Worm (Caenorhabditis elegans): ENCODE measurements around the gene sid-3.
A peak's percentile ranks its signal among the peaks of the same experiment; 100 is the strongest.

sid-3 gene

ce11 chrX:17181220-17181619 lies 5.0 kb upstream of the sid-3 start (continued):
- no peak for TF ChIP-seq snpc-4 (tag; optimal IDR thresholded peaks at IDR 0.05)
- no peak for TF ChIP-seq lin-38 (GFP tag; IDR thresholded peaks at IDR 0.05)
- TF ChIP-seq unc-130 (GFP tag; optimal IDR thresholded peaks at IDR 0.05), result no peak
- TF ChIP-seq ztf-7 (tag; optimal IDR thresholded peaks at IDR 0.05), result peak; percentile 63
- peak; percentile 33 for TF ChIP-seq dpl-1 (GFP tag; optimal IDR thresholded peaks at IDR 0.05)
- TF ChIP-seq duxl-1 (tag; optimal IDR thresholded peaks at IDR 0.05; ENCODE audit: poor library complexity), result peak; percentile 68
- peak; percentile 63 for TF ChIP-seq T20F7.1 (GFP tag; optimal IDR thresholded peaks at IDR 0.05)
- TF ChIP-seq lin-13 (GFP tag; optimal IDR thresholded peaks at IDR 0.05), result peak; percentile 25
- no peak for TF ChIP-seq F49E8.2 (tag; optimal IDR thresholded peaks at IDR 0.05; ENCODE audit: borderline replicate concordance)
- TF ChIP-seq F26F4.8 (GFP tag; conservative IDR thresholded peaks at IDR 0.05), result no peak
- no peak; the same call in 1 of the 2 replicates for TF ChIP-seq dmd-6 (GFP tag; IDR thresholded peaks at IDR 0.05)
- no peak for TF ChIP-seq ctbp-1 (GFP tag; IDR thresholded peaks at IDR 0.05)
- TF ChIP-seq pha-4 (GFP tag; IDR thresholded peaks at IDR 0.05), result no peak
- TF ChIP-seq pha-4 (tag; optimal IDR thresholded peaks at IDR 0.05), result peak; percentile 35
- peak in 1 of 2 experiments; percentile 83 for TF ChIP-seq unc-62 (GFP tag; optimal IDR thresholded peaks at IDR 0.05 in 1 of 2)
- TF ChIP-seq unc-62 (tag; optimal IDR thresholded peaks at IDR 0.05), result no peak
- TF ChIP-seq Y48G9A.11 (GFP tag; IDR thresholded peaks at IDR 0.05), result no peak
- TF ChIP-seq ceh-82 (tag; optimal IDR thresholded peaks at IDR 0.05), result no peak
- no peak for TF ChIP-seq saeg-2 (GFP tag; IDR thresholded peaks at IDR 0.05)
- no peak for TF ChIP-seq fkh-10 (GFP tag; optimal IDR thresholded peaks at IDR 0.05)
- no peak for TF ChIP-seq nhr-25 (tag; optimal IDR thresholded peaks at IDR 0.05; ENCODE audit: borderline replicate concordance, insufficient read depth)
- 0 out of 2 replicates have a peak, but pooled peaks have one; percentile 11 for TF ChIP-seq madf-9 (GFP tag; conservative IDR thresholded peaks at IDR 0.05)
- no peak for TF ChIP-seq mdt-29 (GFP tag; IDR thresholded peaks at IDR 0.05)
- no peak for TF ChIP-seq lir-3 (tag; optimal IDR thresholded peaks at IDR 0.05)
- TF ChIP-seq mxl-3 (GFP tag; optimal IDR thresholded peaks at IDR 0.05), result peak; percentile 6
- no peak for TF ChIP-seq zag-1 (tag; optimal IDR thresholded peaks at IDR 0.05)
- no peak for TF ChIP-seq Y75B8A.6 (GFP tag; IDR thresholded peaks at IDR 0.05)
- TF ChIP-seq pqm-1 (tag; optimal IDR thresholded peaks at IDR 0.05), result peak; percentile 49
- TF ChIP-seq nhr-41 (GFP tag; IDR thresholded peaks at IDR 0.05), result no peak
- peak; percentile 61 for TF ChIP-seq jun-1 (tag; optimal IDR thresholded peaks at IDR 0.05)
- TF ChIP-seq nhr-6 (tag; optimal IDR thresholded peaks at IDR 0.05), result peak; percentile 17
- no peak for TF ChIP-seq unc-39 (tag; optimal IDR thresholded peaks at IDR 0.05)
- TF ChIP-seq ceh-44 (GFP tag; IDR thresholded peaks at IDR 0.05), result no peak
- TF ChIP-seq daf-8 (GFP tag; IDR thresholded peaks at IDR 0.05), result no peak
- TF ChIP-seq mep-1 (tag; optimal IDR thresholded peaks at IDR 0.05), result peak; percentile 84
- no peak for TF ChIP-seq fos-1 (tag; optimal IDR thresholded peaks at IDR 0.05)
- TF ChIP-seq attf-4 (tag; optimal IDR thresholded peaks at IDR 0.05), result no peak
- TF ChIP-seq lim-7 (GFP tag; IDR thresholded peaks at IDR 0.05), result no peak
- TF ChIP-seq ces-1 (GFP tag; optimal IDR thresholded peaks at IDR 0.05), result no peak
- peak; percentile 82 for TF ChIP-seq F10B5.3 (tag; optimal IDR thresholded peaks at IDR 0.05)
- TF ChIP-seq php-3 (GFP tag; IDR thresholded peaks at IDR 0.05), result no peak
- peak; percentile 39 for TF ChIP-seq F37D6.2 (tag; optimal IDR thresholded peaks at IDR 0.05)
- no peak for TF ChIP-seq spr-1 (tag; optimal IDR thresholded peaks at IDR 0.05)
- no peak for TF ChIP-seq zip-2 (tag; optimal IDR thresholded peaks at IDR 0.05)
- TF ChIP-seq lin-15B (tag; optimal IDR thresholded peaks at IDR 0.05), result no peak
- TF ChIP-seq ama-1 (optimal IDR thresholded peaks at IDR 0.05), result no peak
- TF ChIP-seq madf-5 (GFP tag; IDR thresholded peaks at IDR 0.05), result no peak
- no peak for TF ChIP-seq zip-11 (GFP tag; IDR thresholded peaks at IDR 0.05)
- TF ChIP-seq daf-16 (GFP tag; optimal IDR thresholded peaks at IDR 0.05), result peak in 1 of 2 experiments; percentile 8
- TF ChIP-seq daf-16 (tag; optimal IDR thresholded peaks at IDR 0.05), result peak; percentile 54
- TF ChIP-seq dve-1 (tag; optimal IDR thresholded peaks at IDR 0.05; ENCODE audit: insufficient read depth), result peak; percentile 75
- no peak for TF ChIP-seq cey-2 (tag; optimal IDR thresholded peaks at IDR 0.05; ENCODE audit: borderline replicate concordance, insufficient read depth)
- peak; percentile 65 for TF ChIP-seq nhr-11 (tag; optimal IDR thresholded peaks at IDR 0.05)
